Fruit fly (Drosophila melanogaster): ENCODE data around the gene CG4953.

Gene CG4953

DNA sequence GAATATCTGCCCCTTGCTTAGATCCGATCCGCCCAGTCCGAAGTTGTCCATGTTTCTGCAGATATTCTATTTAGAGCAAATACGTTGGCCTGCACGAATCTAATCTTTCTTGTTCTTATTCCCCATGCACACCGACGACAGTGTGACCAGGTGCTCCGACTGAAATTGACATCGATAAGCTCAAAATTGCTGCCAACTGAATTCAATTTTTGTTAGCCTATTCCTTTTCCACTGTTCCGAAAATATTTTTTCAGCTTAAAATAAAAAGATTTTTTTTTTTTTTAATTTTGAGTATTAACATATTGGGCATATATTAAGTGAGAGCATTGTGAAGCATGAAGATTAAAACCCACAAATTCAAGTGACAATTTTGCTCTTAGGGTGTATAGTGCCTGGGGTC lies 37.3 kb downstream of the CG4953 start, which contains the start of gene nmd:
TSS of gene nmd (minus strand) at position 162 of the 400 bp plus-strand sequence.
- TF ChIP-seq foxo (GFP tag; optimal IDR thresholded peaks at IDR 0.05) (no peak), usp (GFP tag; optimal IDR thresholded peaks at IDR 0.05) (no peak), woc (GFP tag; optimal IDR thresholded peaks at IDR 0.05) (peak; percentile 69), lola (GFP tag; optimal IDR thresholded peaks at IDR 0.05) (no peak), pan (optimal IDR thresholded peaks at IDR 0.05) (no peak), Dif (GFP tag; optimal IDR thresholded peaks at IDR 0.05; ENCODE audit: partially characterized antibody) (no peak), Rel (GFP tag; optimal IDR thresholded peaks at IDR 0.05) (no peak), Rel (tag; optimal IDR thresholded peaks at IDR 0.05) (peak; percentile 70), fru (GFP tag; optimal IDR thresholded peaks at IDR 0.05) (no peak), rgr (GFP tag; optimal IDR thresholded peaks at IDR 0.05) (no peak), brk (GFP tag; optimal IDR thresholded peaks at IDR 0.05) (no peak), Hr83 (GFP tag; optimal IDR thresholded peaks at IDR 0.05; ENCODE audit: poor library complexity, severe bottlenecking) (no peak), Hnf4 (GFP tag; optimal IDR thresholded peaks at IDR 0.05) (no peak), Sp1 (GFP tag; optimal IDR thresholded peaks at IDR 0.05) (no peak), Jra (GFP tag; optimal IDR thresholded peaks at IDR 0.05) (no peak), Hr78 (GFP tag; optimal IDR thresholded peaks at IDR 0.05) (no peak), HLH106 (tag; optimal IDR thresholded peaks at IDR 0.05) (peak; percentile 21), dmrt93B (GFP tag; optimal IDR thresholded peaks at IDR 0.05) (no peak)

DNA sequence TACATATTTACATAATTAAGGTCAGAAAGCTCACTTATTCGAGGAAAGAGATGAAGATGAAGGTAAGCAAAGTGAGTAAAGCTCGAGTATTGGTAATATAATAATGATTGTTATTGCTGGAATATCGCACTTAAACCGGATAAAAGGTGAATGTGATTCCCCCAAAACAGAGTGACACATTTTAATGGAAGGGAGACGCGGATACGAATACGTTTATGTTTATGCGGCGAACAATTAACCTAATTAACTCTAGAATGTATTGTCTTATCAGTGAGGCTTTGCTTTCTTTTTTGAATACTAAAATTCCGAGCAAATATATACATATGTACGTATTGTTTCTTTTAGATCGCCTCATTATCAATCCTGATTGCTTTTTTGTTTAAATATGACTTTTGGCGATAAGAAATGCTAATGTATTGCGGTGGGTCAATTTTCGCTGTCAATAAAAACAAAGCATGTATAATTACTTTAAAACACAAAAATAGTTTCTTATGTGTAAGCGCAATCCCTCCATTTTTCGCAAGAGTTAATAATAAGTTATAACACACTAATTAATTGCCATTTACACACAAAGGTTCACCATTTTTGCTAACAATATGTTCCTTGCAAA lies 39.1 kb downstream of the CG4953 start:
- no peak for TF ChIP-seq CG9705 (GFP tag; optimal IDR thresholded peaks at IDR 0.05)
- no peak for TF ChIP-seq fru (GFP tag; optimal IDR thresholded peaks at IDR 0.05)
- no peak for TF ChIP-seq foxo (GFP tag; optimal IDR thresholded peaks at IDR 0.05)
- TF ChIP-seq N (GFP tag; optimal IDR thresholded peaks at IDR 0.05) = no peak
- no peak for TF ChIP-seq Rel (GFP tag; optimal IDR thresholded peaks at IDR 0.05)
- peak; percentile 92 for TF ChIP-seq Rel (tag; optimal IDR thresholded peaks at IDR 0.05)

DNA sequence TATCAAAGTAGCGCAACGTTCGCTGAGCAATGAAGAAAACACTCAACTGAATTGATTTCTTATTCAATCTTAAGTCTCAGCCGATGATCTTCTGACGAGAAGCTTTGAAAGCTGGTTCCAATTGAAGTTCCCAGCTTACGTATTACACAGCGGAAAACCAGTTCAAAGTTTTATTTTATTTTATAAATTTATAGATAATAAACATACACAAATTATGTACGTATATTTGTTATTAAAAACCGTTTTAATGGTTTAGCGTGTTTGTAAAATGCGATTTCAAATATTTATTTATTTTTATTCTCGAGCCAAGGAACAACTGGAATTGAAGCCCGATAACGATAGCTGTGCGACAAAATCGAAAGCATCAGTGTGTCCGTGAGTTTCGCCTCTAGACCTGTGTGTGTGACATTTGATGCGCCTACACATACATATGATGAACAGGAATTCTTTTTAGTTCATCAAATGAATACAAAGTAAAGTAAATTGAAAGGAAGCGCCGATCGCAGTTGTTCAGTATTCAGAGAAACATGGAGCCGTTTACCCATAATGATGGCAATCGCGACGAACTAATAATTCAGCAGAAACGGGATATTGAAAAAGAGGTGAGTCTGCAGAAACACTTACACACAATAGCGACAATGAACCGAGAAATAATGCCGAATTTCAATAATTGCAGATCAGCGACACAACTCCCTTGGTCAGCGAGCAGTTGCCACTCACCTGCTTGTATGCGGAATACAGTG lies 40.2 kb downstream of the CG4953 start, which contains the start of the genes CG5390 and CG4968:
TSS of gene CG5390 (minus strand) at position 77 of the 743 bp plus-strand sequence.
TSS of gene CG4968 (plus strand) at position 405 of the 743 bp plus-strand sequence.
- peak; percentile 79 for TF ChIP-seq Hnf4 (GFP tag; optimal IDR thresholded peaks at IDR 0.05)
- TF ChIP-seq Hr83 (GFP tag; optimal IDR thresholded peaks at IDR 0.05; ENCODE audit: poor library complexity, severe bottlenecking) = no peak
- peak; percentile 88 for TF ChIP-seq sage (GFP tag; optimal IDR thresholded peaks at IDR 0.05)
- no peak for TF ChIP-seq CrebA (GFP tag; optimal IDR thresholded peaks at IDR 0.05; ENCODE audit: borderline replicate concordance)
- peak; percentile 56 for TF ChIP-seq Jra (GFP tag; optimal IDR thresholded peaks at IDR 0.05)
- no peak for TF ChIP-seq lola (GFP tag; optimal IDR thresholded peaks at IDR 0.05)
- no peak for TF ChIP-seq N (GFP tag; optimal IDR thresholded peaks at IDR 0.05)
- TF ChIP-seq Abd-B (GFP tag; optimal IDR thresholded peaks at IDR 0.05) = no peak
- TF ChIP-seq Dfd (GFP tag; optimal IDR thresholded peaks at IDR 0.05) = no peak
- TF ChIP-seq CG9705 (GFP tag; optimal IDR thresholded peaks at IDR 0.05) = peak; percentile 72
- TF ChIP-seq pan (optimal IDR thresholded peaks at IDR 0.05) = no peak
- no peak for TF ChIP-seq CG32264 (GFP tag; optimal IDR thresholded peaks at IDR 0.05)
- no peak for TF ChIP-seq dmrt93B (GFP tag; optimal IDR thresholded peaks at IDR 0.05)
- peak; percentile 52 for TF ChIP-seq sv (GFP tag; optimal IDR thresholded peaks at IDR 0.05)
- peak; percentile 71 for TF ChIP-seq psq (GFP tag; optimal IDR thresholded peaks at IDR 0.05)
- TF ChIP-seq Myc (optimal IDR thresholded peaks at IDR 0.05) = no peak
- no peak for TF ChIP-seq br (GFP tag; optimal IDR thresholded peaks at IDR 0.05)
- TF ChIP-seq Hr78 (GFP tag; optimal IDR thresholded peaks at IDR 0.05) = no peak
- TF ChIP-seq h (GFP tag; optimal IDR thresholded peaks at IDR 0.05) = peak; percentile 74
- peak; percentile 67 for TF ChIP-seq woc (GFP tag; optimal IDR thresholded peaks at IDR 0.05)
- peak; percentile 90 for TF ChIP-seq brk (GFP tag; optimal IDR thresholded peaks at IDR 0.05)
- TF ChIP-seq jim (GFP tag; optimal IDR thresholded peaks at IDR 0.05) = no peak
- no peak for TF ChIP-seq Mio (GFP tag; optimal IDR thresholded peaks at IDR 0.05)
- TF ChIP-seq Sp1 (GFP tag; optimal IDR thresholded peaks at IDR 0.05) = peak; percentile 85
- peak; percentile 66 for TF ChIP-seq tai (GFP tag; optimal IDR thresholded peaks at IDR 0.05)
- TF ChIP-seq OdsH (GFP tag; optimal IDR thresholded peaks at IDR 0.05) = peak; percentile 81
- TF ChIP-seq Vsx2 (GFP tag; optimal IDR thresholded peaks at IDR 0.05; ENCODE audit: partially characterized antibody) = no peak
- peak in 1 of 2 experiments; percentile 84 for TF ChIP-seq foxo (GFP tag; optimal IDR thresholded peaks at IDR 0.05)
- peak; percentile 46 for TF ChIP-seq dsf (GFP tag; optimal IDR thresholded peaks at IDR 0.05; ENCODE audit: borderline replicate concordance)
- TF ChIP-seq GATAd (GFP tag; optimal IDR thresholded peaks at IDR 0.05) = no peak
- TF ChIP-seq Dif (GFP tag; optimal IDR thresholded peaks at IDR 0.05; ENCODE audit: partially characterized antibody) = peak; percentile 3
- TF ChIP-seq dl (GFP tag; optimal IDR thresholded peaks at IDR 0.05; ENCODE audit: insufficient read depth in 1 of 2, partially characterized antibody in 2 of 2) = no peak
- no peak for TF ChIP-seq fru (GFP tag; optimal IDR thresholded peaks at IDR 0.05)
- peak; percentile 80 for TF ChIP-seq rgr (GFP tag; optimal IDR thresholded peaks at IDR 0.05)
- no peak for TF ChIP-seq usp (GFP tag; optimal IDR thresholded peaks at IDR 0.05)
- TF ChIP-seq HLH106 (tag; optimal IDR thresholded peaks at IDR 0.05) = peak; percentile 82
- peak; percentile 84 for TF ChIP-seq Rel (GFP tag; optimal IDR thresholded peaks at IDR 0.05)
- TF ChIP-seq Rel (tag; optimal IDR thresholded peaks at IDR 0.05) = peak; percentile 69
- TF ChIP-seq ey (GFP tag; optimal IDR thresholded peaks at IDR 0.05) = peak; percentile 69

Measured in whole organism, wandering third instar larva.